Worm (Caenorhabditis elegans): ENCODE measurements around the gene col-102.

Gene col-102

ce11 chrIV:580512-580911 is 23.7 kb upstream of the col-102 start:
- TF ChIP-seq blmp-1 (tag; optimal IDR thresholded peaks at IDR 0.05) (no peak), ceh-43 (GFP tag; optimal IDR thresholded peaks at IDR 0.05) (no peak), sptf-1 (tag; optimal IDR thresholded peaks at IDR 0.05) (no peak), nhr-76 (tag; optimal IDR thresholded peaks at IDR 0.05) (no peak), elt-1 (tag; optimal IDR thresholded peaks at IDR 0.05; ENCODE audit: borderline replicate concordance, insufficient read depth) (no peak), nhr-2 (tag; optimal IDR thresholded peaks at IDR 0.05) (no peak), ztf-11 (tag; optimal IDR thresholded peaks at IDR 0.05) (no peak), ceh-83 (GFP tag; optimal IDR thresholded peaks at IDR 0.05) (no peak), bed-3 (GFP tag; optimal IDR thresholded peaks at IDR 0.05) (no peak), snpc-4 (tag; optimal IDR thresholded peaks at IDR 0.05) (no peak), nhr-28 (tag; optimal IDR thresholded peaks at IDR 0.05) (no peak), ham-2 (GFP tag; optimal IDR thresholded peaks at IDR 0.05) (no peak), unc-62 (GFP tag; optimal IDR thresholded peaks at IDR 0.05) (no peak), M03D4.4 (tag; optimal IDR thresholded peaks at IDR 0.05) (no peak), zip-8 (tag; optimal IDR thresholded peaks at IDR 0.05) (no peak), mls-2 (tag; optimal IDR thresholded peaks at IDR 0.05) (no peak), cnd-1 (tag; optimal IDR thresholded peaks at IDR 0.05) (no peak)

DNA sequence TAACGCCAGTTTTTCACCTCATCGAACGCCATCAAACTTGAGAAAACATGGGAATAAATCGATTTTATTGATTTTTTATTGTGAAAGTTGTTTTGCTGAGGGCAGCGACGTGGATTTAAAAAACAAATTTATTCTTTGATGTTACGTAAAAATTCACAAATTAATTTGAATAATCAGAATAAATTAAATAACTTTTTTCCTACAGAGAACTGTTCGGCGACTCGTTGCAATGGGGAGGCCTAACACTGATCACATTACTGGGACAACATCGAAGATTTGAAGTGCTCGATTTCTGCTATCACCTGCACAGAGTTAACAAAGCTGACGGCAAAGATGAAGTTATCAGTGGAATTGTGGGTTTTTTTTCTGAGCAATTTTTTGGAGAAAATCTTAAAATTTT is 22.1 kb upstream of the col-102 start, which contains the start of gene F56A11.6:
TSS of gene F56A11.6 (minus strand) at position 101 of the 400 bp plus-strand sequence.
- TF ChIP-seq cnd-1 (tag; optimal IDR thresholded peaks at IDR 0.05), result no peak
- TF ChIP-seq ham-2 (GFP tag; optimal IDR thresholded peaks at IDR 0.05), result no peak
- no peak for TF ChIP-seq unc-120 (tag; optimal IDR thresholded peaks at IDR 0.05; ENCODE audit: poor library complexity, severe bottlenecking)
- TF ChIP-seq ces-1 (GFP tag; optimal IDR thresholded peaks at IDR 0.05), result no peak
- TF ChIP-seq ceh-39 (tag; optimal IDR thresholded peaks at IDR 0.05), result no peak
- no peak for TF ChIP-seq snpc-4 (tag; optimal IDR thresholded peaks at IDR 0.05)

DNA sequence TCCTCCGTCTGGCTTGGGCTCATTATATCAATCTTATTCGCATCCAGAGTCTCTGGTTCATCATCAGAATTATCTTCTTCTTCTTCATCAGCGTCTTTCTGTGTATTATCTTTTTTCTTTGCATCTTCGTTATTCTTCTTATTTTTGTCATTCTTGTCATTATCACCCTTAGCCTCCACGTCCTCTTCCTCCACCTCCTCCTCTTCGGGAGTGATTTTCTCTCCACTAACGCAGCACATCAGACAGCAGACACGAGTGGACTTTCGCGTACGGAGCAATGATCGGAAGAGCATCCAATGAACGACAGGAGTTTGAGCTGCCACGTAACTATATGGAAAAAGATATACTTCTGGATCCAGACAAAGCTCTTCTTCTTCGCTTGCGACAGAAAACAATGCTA is 20.2 kb upstream of the col-102 start:
- TF ChIP-seq M03D4.4 (tag; optimal IDR thresholded peaks at IDR 0.05), result no peak
- TF ChIP-seq ztf-11 (tag; optimal IDR thresholded peaks at IDR 0.05), result no peak
- TF ChIP-seq blmp-1 (tag; optimal IDR thresholded peaks at IDR 0.05), result no peak
- TF ChIP-seq nhr-12 (tag; optimal IDR thresholded peaks at IDR 0.05), result no peak
- TF ChIP-seq hlh-1 (tag; optimal IDR thresholded peaks at IDR 0.05), result no peak
- TF ChIP-seq lsy-2 (tag; optimal IDR thresholded peaks at IDR 0.05), result no peak
- TF ChIP-seq elt-3 (tag; optimal IDR thresholded peaks at IDR 0.05), result no peak
- no peak for TF ChIP-seq nhr-2 (tag; optimal IDR thresholded peaks at IDR 0.05)
- no peak for TF ChIP-seq lin-32 (GFP tag; optimal IDR thresholded peaks at IDR 0.05)
- no peak for TF ChIP-seq bed-3 (GFP tag; optimal IDR thresholded peaks at IDR 0.05)
- TF ChIP-seq ham-2 (GFP tag; optimal IDR thresholded peaks at IDR 0.05), result no peak
- TF ChIP-seq lin-13 (tag; optimal IDR thresholded peaks at IDR 0.05), result no peak
- no peak for TF ChIP-seq sem-2 (GFP tag; optimal IDR thresholded peaks at IDR 0.05)
- TF ChIP-seq nhr-237 (tag; optimal IDR thresholded peaks at IDR 0.05), result no peak
- no peak for TF ChIP-seq mep-1 (tag; optimal IDR thresholded peaks at IDR 0.05)
- TF ChIP-seq unc-39 (tag; optimal IDR thresholded peaks at IDR 0.05), result no peak
- no peak for TF ChIP-seq ceh-43 (GFP tag; optimal IDR thresholded peaks at IDR 0.05)
- TF ChIP-seq ceh-39 (tag; optimal IDR thresholded peaks at IDR 0.05), result no peak
- no peak for TF ChIP-seq tbx-8 (GFP tag; optimal IDR thresholded peaks at IDR 0.05)
- TF ChIP-seq ces-1 (GFP tag; optimal IDR thresholded peaks at IDR 0.05), result no peak

DNA sequence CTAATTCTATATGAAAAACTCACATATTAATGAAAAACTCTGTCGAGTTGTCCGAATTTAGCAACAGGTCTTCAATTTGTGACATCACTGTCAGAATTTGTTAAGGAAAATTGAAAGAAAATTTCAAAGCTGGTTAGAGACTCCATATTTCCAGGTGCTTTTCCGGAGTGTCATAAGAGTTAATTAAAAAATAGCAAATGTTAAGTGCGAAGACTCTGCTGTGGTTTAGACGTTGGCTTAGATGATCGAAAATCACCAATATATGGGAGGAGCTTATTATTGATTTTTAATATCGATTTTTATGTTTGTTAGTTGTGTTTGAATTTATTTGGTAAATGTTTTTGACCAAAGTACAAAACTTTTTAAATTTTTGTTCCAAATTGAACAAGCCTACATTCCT is 16.5 kb upstream of the col-102 start, which contains the start of gene C18H7.12:
TSS of gene C18H7.12 (minus strand) at position 101 of the 400 bp plus-strand sequence.
- TF ChIP-seq ceh-43 (GFP tag; optimal IDR thresholded peaks at IDR 0.05), result no peak
- no peak for TF ChIP-seq ceh-83 (GFP tag; optimal IDR thresholded peaks at IDR 0.05)
- TF ChIP-seq nhr-28 (tag; optimal IDR thresholded peaks at IDR 0.05), result no peak
- no peak for TF ChIP-seq cnd-1 (tag; optimal IDR thresholded peaks at IDR 0.05)
- no peak for TF ChIP-seq mab-5 (tag; optimal IDR thresholded peaks at IDR 0.05)
- TF ChIP-seq sptf-1 (tag; optimal IDR thresholded peaks at IDR 0.05), result no peak
- TF ChIP-seq lsy-2 (tag; optimal IDR thresholded peaks at IDR 0.05), result no peak
- TF ChIP-seq mep-1 (tag; optimal IDR thresholded peaks at IDR 0.05), result no peak
- no peak for TF ChIP-seq hlh-1 (tag; optimal IDR thresholded peaks at IDR 0.05)
- TF ChIP-seq ces-1 (GFP tag; optimal IDR thresholded peaks at IDR 0.05), result no peak
- no peak for TF ChIP-seq unc-120 (tag; optimal IDR thresholded peaks at IDR 0.05; ENCODE audit: poor library complexity, severe bottlenecking)
- no peak for TF ChIP-seq pha-4 (tag; optimal IDR thresholded peaks at IDR 0.05)
- TF ChIP-seq ztf-11 (tag; optimal IDR thresholded peaks at IDR 0.05), result no peak
- no peak for TF ChIP-seq unc-39 (tag; optimal IDR thresholded peaks at IDR 0.05)
- TF ChIP-seq bed-3 (GFP tag; optimal IDR thresholded peaks at IDR 0.05), result no peak
- TF ChIP-seq sem-2 (GFP tag; optimal IDR thresholded peaks at IDR 0.05), result no peak
- no peak for TF ChIP-seq M03D4.4 (tag; optimal IDR thresholded peaks at IDR 0.05)

Measured in whole organism, mixed stage, embryonic.